Fruit fly (Drosophila melanogaster): ENCODE results near the gene CG2604.

Gene CG2604

DNA sequence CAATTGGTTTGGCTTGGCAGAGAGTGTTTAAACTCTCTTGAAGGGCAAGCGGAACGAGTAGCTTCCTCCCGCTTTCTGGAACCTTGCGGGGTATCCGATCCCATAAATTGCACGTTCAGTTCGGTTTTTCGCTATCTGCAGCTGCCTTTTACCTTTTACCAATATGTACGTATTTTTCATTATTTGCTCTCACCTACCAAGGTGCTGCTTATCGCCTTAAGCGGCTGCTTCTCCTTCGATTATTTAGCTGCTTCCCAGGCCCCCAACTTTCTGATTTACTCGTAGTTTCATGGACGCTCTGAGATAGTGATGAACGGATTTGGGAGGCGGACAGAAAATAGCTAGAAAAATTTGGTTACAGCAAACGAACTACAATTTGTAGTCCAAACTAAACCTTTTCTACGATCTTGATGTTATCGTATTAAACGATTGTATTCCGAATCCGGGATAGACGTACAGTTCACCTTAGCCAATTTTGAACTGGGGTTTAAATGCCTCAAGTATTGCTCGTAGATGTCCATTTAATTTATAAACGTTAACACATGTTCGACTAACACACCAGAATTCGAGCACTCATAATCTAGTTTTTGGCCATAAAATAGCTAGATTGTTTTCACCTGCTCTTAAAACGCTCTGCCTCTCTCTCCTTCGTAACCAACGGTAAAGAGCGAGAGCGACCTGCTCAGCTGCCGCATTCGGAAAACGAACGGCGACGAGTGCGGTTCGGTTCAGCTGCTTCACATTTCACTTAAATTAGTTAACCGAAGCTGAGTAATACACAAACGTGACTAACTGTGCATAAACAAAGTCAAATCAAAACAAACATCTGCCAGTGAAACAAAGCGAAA lies 41.3 kb upstream of the CG2604 start (continued):
- no peak for TF ChIP-seq zen2 (GFP tag; IDR thresholded peaks at IDR 0.05; ENCODE audit: partially characterized antibody)
- TF ChIP-seq onecut (GFP tag; IDR thresholded peaks at IDR 0.05), result peak; percentile 6; the same call in 1 of the 2 replicates
- peak; percentile 22 for TF ChIP-seq fu2 (GFP tag; optimal IDR thresholded peaks at IDR 0.05)
- TF ChIP-seq Ets65A (GFP tag), result no peak
- no peak for TF ChIP-seq CG4707 (GFP tag; optimal IDR thresholded peaks at IDR 0.05)
- no peak for TF ChIP-seq kah (GFP tag; optimal IDR thresholded peaks at IDR 0.05)
- peak; percentile 84 to 87 for TF ChIP-seq Trl (optimal IDR thresholded peaks at IDR 0.05)
- peak; percentile 16 for TF ChIP-seq Trl (GFP tag; optimal IDR thresholded peaks at IDR 0.05)
- peak; percentile 45 for TF ChIP-seq odd (GFP tag; optimal IDR thresholded peaks at IDR 0.05)
- 0 out of 2 replicates have a peak, but pooled peaks have one; percentile 29 for TF ChIP-seq CG42726 (GFP tag; IDR thresholded peaks at IDR 0.05; ENCODE audit: partially characterized antibody)
- no peak for TF ChIP-seq pzg (GFP tag; optimal IDR thresholded peaks at IDR 0.05)
- peak; percentile 58 for TF ChIP-seq gem (tag; optimal IDR thresholded peaks at IDR 0.05)
- TF ChIP-seq Kr (GFP tag; optimal IDR thresholded peaks at IDR 0.05), result no peak
- TF ChIP-seq unc-4 (GFP tag; IDR thresholded peaks at IDR 0.05; ENCODE audit: partially characterized antibody), result no peak; the same call in none of the 2 replicates
- no peak for TF ChIP-seq peb (GFP tag; IDR thresholded peaks at IDR 0.05)
- peak; percentile 49 for TF ChIP-seq CG12155 (GFP tag; optimal IDR thresholded peaks at IDR 0.05)
- TF ChIP-seq Side (GFP tag; optimal IDR thresholded peaks at IDR 0.05), result peak; percentile 29
- TF ChIP-seq C15 (GFP tag; IDR thresholded peaks at IDR 0.05), result no peak
- TF ChIP-seq bcd (GFP tag; optimal IDR thresholded peaks at IDR 0.05), result no peak
- TF ChIP-seq Jarid2 (GFP tag; optimal IDR thresholded peaks at IDR 0.05), result peak; percentile 79
- peak; percentile 42 for TF ChIP-seq Antp (GFP tag; optimal IDR thresholded peaks at IDR 0.05)
- TF ChIP-seq fd64A (GFP tag; optimal IDR thresholded peaks at IDR 0.05), result no peak
- no peak for TF ChIP-seq CG11085 (GFP tag; IDR thresholded peaks at IDR 0.05)
- peak; percentile 40 for TF ChIP-seq CG17568 (GFP tag; optimal IDR thresholded peaks at IDR 0.05)
- peak; percentile 20 for TF ChIP-seq cg (GFP tag; optimal IDR thresholded peaks at IDR 0.05)
- TF ChIP-seq sens (GFP tag), result peak; percentile 86
- TF ChIP-seq tin (GFP tag; optimal IDR thresholded peaks at IDR 0.05), result no peak
- peak; percentile 61 for TF ChIP-seq Nf-YC (tag; optimal IDR thresholded peaks at IDR 0.05)
- TF ChIP-seq CG11456 (GFP tag; IDR thresholded peaks at IDR 0.05), result no peak
- peak; percentile 41; the same call in 1 of the 2 replicates for TF ChIP-seq Bgb (GFP tag; IDR thresholded peaks at IDR 0.05; ENCODE audit: partially characterized antibody)
- TF ChIP-seq danr (GFP tag; IDR thresholded peaks at IDR 0.05), result no peak
- TF ChIP-seq tap (tag; optimal IDR thresholded peaks at IDR 0.05), result peak; percentile 40
- no peak for TF ChIP-seq CG3838 (GFP tag; optimal IDR thresholded peaks at IDR 0.05)
- TF ChIP-seq sqz (GFP tag; optimal IDR thresholded peaks at IDR 0.05), result no peak
- TF ChIP-seq CG10654 (GFP tag; optimal IDR thresholded peaks at IDR 0.05), result no peak
- TF ChIP-seq lilli (GFP tag; optimal IDR thresholded peaks at IDR 0.05), result peak; percentile 39
- TF ChIP-seq ranshi (GFP tag; IDR thresholded peaks at IDR 0.05), result no peak
- TF ChIP-seq sd (tag; optimal IDR thresholded peaks at IDR 0.05), result no peak
- TF ChIP-seq Atf-2 (GFP tag; optimal IDR thresholded peaks at IDR 0.05), result no peak
- no peak for TF ChIP-seq CG4730 (GFP tag; IDR thresholded peaks at IDR 0.05)
- no peak; the same call in 1 of the 2 replicates for TF ChIP-seq lmd (GFP tag; IDR thresholded peaks at IDR 0.05)
- peak; percentile 46 for TF ChIP-seq nmo (GFP tag; optimal IDR thresholded peaks at IDR 0.05)
- TF ChIP-seq hbn (GFP tag; IDR thresholded peaks at IDR 0.05; ENCODE audit: partially characterized antibody), result no peak
- peak; percentile 61 for TF ChIP-seq Sox100B (GFP tag; optimal IDR thresholded peaks at IDR 0.05)
- no peak for TF ChIP-seq CG1832 (GFP tag; optimal IDR thresholded peaks at IDR 0.05)
- peak; percentile 42 for TF ChIP-seq CG1603 (tag; optimal IDR thresholded peaks at IDR 0.05)
- no peak for TF ChIP-seq CG1792 (GFP tag; optimal IDR thresholded peaks at IDR 0.05)
- TF ChIP-seq Mad (GFP tag; optimal IDR thresholded peaks at IDR 0.05), result no peak
- TF ChIP-seq corto (GFP tag; optimal IDR thresholded peaks at IDR 0.05), result no peak
